Worm (Caenorhabditis elegans): ENCODE results near the gene pie-1.
"Not testable (repeated sequence)": the region's sequence is repeated elsewhere in the genome, so short reads cannot be mapped to it uniquely, and the experiment has no call there.

The pie-1 gene

DNA sequence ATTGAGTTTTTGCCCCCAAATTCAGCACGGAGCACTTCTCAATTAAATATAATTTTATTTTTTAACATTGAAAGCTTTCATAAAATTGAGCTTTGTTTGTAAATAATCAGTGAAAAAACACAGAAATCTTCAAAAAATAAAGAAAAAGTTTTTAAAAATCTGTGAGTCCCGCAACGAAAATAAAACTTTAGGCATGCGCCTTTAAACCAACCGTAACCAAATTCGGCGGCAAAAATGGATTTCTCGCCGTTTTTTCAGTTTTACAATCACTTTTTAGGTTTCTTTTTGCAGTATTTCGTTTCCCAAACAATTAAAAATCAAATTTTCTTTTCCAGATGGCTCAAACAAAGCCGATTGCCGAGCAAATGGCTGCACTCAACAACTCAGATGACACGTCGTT is at the start of gene pie-1:
Gene pie-1 (plus strand): TSS at position 336 of the 400 bp plus-strand sequence.
- TF ChIP-seq elt-1 (tag; optimal IDR thresholded peaks at IDR 0.05; ENCODE audit: borderline replicate concordance, insufficient read depth) = peak; percentile 36
- no peak for TF ChIP-seq ceh-83 (GFP tag; optimal IDR thresholded peaks at IDR 0.05)

ce11 chrIII:12377198-12377662 is 49.5 kb upstream of the pie-1 start, which contains the start of gene pph-4.2:
Gene pph-4.2, minus strand, starts transcription at chrIII:12377248.
- TF ChIP-seq nhr-237 (tag; optimal IDR thresholded peaks at IDR 0.05) (peak; percentile 38), lsy-2 (tag; optimal IDR thresholded peaks at IDR 0.05) (peak; percentile 29), ceh-43 (GFP tag; optimal IDR thresholded peaks at IDR 0.05) (no peak)

DNA sequence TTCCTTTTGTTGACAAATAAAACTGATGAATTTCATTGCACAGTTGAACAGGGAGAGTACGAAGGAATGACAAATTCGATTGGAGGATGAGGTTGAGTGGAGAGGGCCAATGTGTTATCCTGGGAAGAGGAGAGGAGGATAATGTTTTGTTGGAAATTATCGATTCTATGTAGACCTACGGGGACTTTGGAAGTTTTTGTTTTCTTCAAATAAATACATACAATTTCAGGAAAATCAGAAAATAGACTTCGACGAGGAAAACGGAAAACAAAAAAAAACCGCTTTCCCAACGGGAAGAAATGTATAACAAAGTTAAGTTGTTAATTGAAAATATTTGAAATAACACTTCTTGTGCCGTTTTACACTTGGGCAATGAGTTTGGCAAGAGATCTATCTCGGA is 43.0 kb upstream of the pie-1 start, which contains the start of gene Y49E10.4:
Gene Y49E10.4 (minus strand): TSS at position 101 of the 400 bp plus-strand sequence.
- TF ChIP-seq unc-39 (tag; optimal IDR thresholded peaks at IDR 0.05); sem-2 (GFP tag; optimal IDR thresholded peaks at IDR 0.05); snpc-4 (tag; optimal IDR thresholded peaks at IDR 0.05): not testable (repeated sequence)

ce11 chrIII:12386597-12386996 is 40.1 kb upstream of the pie-1 start, which contains the start of gene Y49E10.30:
Gene Y49E10.30, plus strand, starts transcription at chrIII:12386897.
- TF ChIP-seq mab-5 (tag; optimal IDR thresholded peaks at IDR 0.05); elt-1 (tag; optimal IDR thresholded peaks at IDR 0.05; ENCODE audit: borderline replicate concordance, insufficient read depth); pha-4 (tag; optimal IDR thresholded peaks at IDR 0.05): not testable (repeated sequence)

- no peak for TF ChIP-seq tbx-8 (GFP tag; optimal IDR thresholded peaks at IDR 0.05)
- no peak for TF ChIP-seq ztf-11 (tag; optimal IDR thresholded peaks at IDR 0.05)
- TF ChIP-seq zip-8 (tag; optimal IDR thresholded peaks at IDR 0.05) = no peak
- TF ChIP-seq ces-1 (GFP tag; optimal IDR thresholded peaks at IDR 0.05) = no peak
- no peak for TF ChIP-seq nhr-12 (tag; optimal IDR thresholded peaks at IDR 0.05)
- TF ChIP-seq unc-62 (GFP tag; optimal IDR thresholded peaks at IDR 0.05) = no peak
- no peak for TF ChIP-seq mep-1 (tag; optimal IDR thresholded peaks at IDR 0.05)
- TF ChIP-seq bed-3 (GFP tag; optimal IDR thresholded peaks at IDR 0.05) = no peak
- no peak for TF ChIP-seq unc-120 (tag; optimal IDR thresholded peaks at IDR 0.05; ENCODE audit: poor library complexity, severe bottlenecking)
- TF ChIP-seq ceh-43 (GFP tag; optimal IDR thresholded peaks at IDR 0.05) = no peak
- no peak for TF ChIP-seq sem-2 (GFP tag; optimal IDR thresholded peaks at IDR 0.05)
- no peak for TF ChIP-seq ceh-83 (GFP tag; optimal IDR thresholded peaks at IDR 0.05)
- no peak for TF ChIP-seq mab-5 (tag; optimal IDR thresholded peaks at IDR 0.05)
- TF ChIP-seq mls-2 (tag; optimal IDR thresholded peaks at IDR 0.05) = no peak
- no peak for TF ChIP-seq ham-2 (GFP tag; optimal IDR thresholded peaks at IDR 0.05)
- no peak for TF ChIP-seq blmp-1 (tag; optimal IDR thresholded peaks at IDR 0.05)
- TF ChIP-seq cnd-1 (tag; optimal IDR thresholded peaks at IDR 0.05) = no peak
- no peak for TF ChIP-seq nhr-237 (tag; optimal IDR thresholded peaks at IDR 0.05)
Observed at ce11 chrIII:12388106-12388505, 38.6 kb upstream of the pie-1 start.

- TF ChIP-seq ham-2 (GFP tag; optimal IDR thresholded peaks at IDR 0.05) (no peak), M03D4.4 (tag; optimal IDR thresholded peaks at IDR 0.05) (no peak), cnd-1 (tag; optimal IDR thresholded peaks at IDR 0.05) (no peak), ceh-83 (GFP tag; optimal IDR thresholded peaks at IDR 0.05) (no peak), nhr-237 (tag; optimal IDR thresholded peaks at IDR 0.05) (no peak), flh-1 (GFP tag; optimal IDR thresholded peaks at IDR 0.05) (no peak), blmp-1 (tag; optimal IDR thresholded peaks at IDR 0.05) (no peak), ceh-43 (GFP tag; optimal IDR thresholded peaks at IDR 0.05) (no peak), ceh-39 (tag; optimal IDR thresholded peaks at IDR 0.05) (no peak), nhr-28 (tag; optimal IDR thresholded peaks at IDR 0.05) (no peak), ztf-11 (tag; optimal IDR thresholded peaks at IDR 0.05) (no peak), elt-3 (tag; optimal IDR thresholded peaks at IDR 0.05) (no peak)
Observed at ce11 chrIII:12395085-12395484, 31.6 kb upstream of the pie-1 start, which contains the start of gene Y49E10.10. Gene Y49E10.10, plus strand, starts transcription at chrIII:12395465.

ce11 chrIII:12398468-12398867 is 28.2 kb upstream of the pie-1 start:
- TF ChIP-seq nhr-237 (tag; optimal IDR thresholded peaks at IDR 0.05) (no peak), elt-1 (tag; optimal IDR thresholded peaks at IDR 0.05; ENCODE audit: borderline replicate concordance, insufficient read depth) (no peak), unc-62 (GFP tag; optimal IDR thresholded peaks at IDR 0.05) (no peak), zip-8 (tag; optimal IDR thresholded peaks at IDR 0.05) (no peak), nhr-2 (tag; optimal IDR thresholded peaks at IDR 0.05) (no peak), unc-120 (tag; optimal IDR thresholded peaks at IDR 0.05; ENCODE audit: poor library complexity, severe bottlenecking) (no peak), ztf-11 (tag; optimal IDR thresholded peaks at IDR 0.05) (no peak), unc-39 (tag; optimal IDR thresholded peaks at IDR 0.05) (no peak)
